Worm (Caenorhabditis elegans) whole organism, L1 larva: ENCODE measurements around the gene C45B2.8.

Experiments
- C04F5.9 ChIP-seq: sonication (generic microtip); optimal IDR thresholded peaks from 2 replicates; lab custom pipeline; 2016; ENCODE audit warnings: missing genetic modification characterization, missing compliant biosample characterization
- C16A3.4 ChIP-seq: fragments of 150-350 bp; optimal IDR thresholded peaks from 2 replicates; lab custom pipeline; 2014; ENCODE audit warnings: missing biosample characterization, missing genetic modification characterization
- C34B4.2 ChIP-seq: sonication (generic microtip); optimal IDR thresholded peaks from 2 replicates; lab custom pipeline; 2017; ENCODE audit warnings: mild to moderate bottlenecking, missing genetic modification characterization, missing compliant biosample characterization
- aha-1 ChIP-seq: fragments of 150-350 bp; optimal IDR thresholded peaks from 2 replicates; lab custom pipeline; 2014; ENCODE audit warnings: missing biosample characterization, missing genetic modification characterization
- aly-2 ChIP-seq: fragments of 150-350 bp; optimal IDR thresholded peaks from 2 replicates; lab custom pipeline; 2014; ENCODE audit warnings: missing biosample characterization, missing genetic modification characterization
- ceh-8 ChIP-seq: fragments of 200-800 bp; sonication (Bioruptor generic); optimal IDR thresholded peaks from 2 replicates; lab custom pipeline; 2018; ENCODE audit warnings: mild to moderate bottlenecking, missing genetic modification characterization, moderate library complexity, missing compliant biosample characterization
- ceh-90 ChIP-seq: sonication (generic microtip); optimal IDR thresholded peaks from 2 replicates; lab custom pipeline; 2016; ENCODE audit warnings: missing genetic modification characterization, missing compliant biosample characterization
- dpl-1 ChIP-seq, 3 experiments: fragments of 150-350 bp in 2 of 3; sonication (generic microtip) in 1 of 3; optimal IDR thresholded peaks; 2 replicates each; lab custom pipeline; 2014 to 2017; ENCODE audit warnings: missing biosample characterization in 3 of 3, missing genetic modification characterization in 3 of 3, missing genetic modification reagents in 3 of 3
- dsc-1 ChIP-seq: sonication (generic microtip); optimal IDR thresholded peaks from 2 replicates; lab custom pipeline; 2016; ENCODE audit warnings: mild to moderate bottlenecking, missing genetic modification characterization, missing compliant biosample characterization
- egl-13 ChIP-seq: sonication (generic microtip); optimal IDR thresholded peaks from 2 replicates; lab custom pipeline; 2016; ENCODE audit warnings: missing genotype, missing genetic modification reagents, missing genetic modification characterization, missing compliant biosample characterization
- elt-3 ChIP-seq, 6 experiments: fragments of 150-350 bp in 1 of 6; sonication (generic microtip); optimal IDR thresholded peaks; 2 replicates each; lab custom pipeline; 2017 to 2018; ENCODE audit warnings: missing biosample characterization in 6 of 6, missing genetic modification characterization in 6 of 6, inconsistent platforms in 1 of 6
- fkh-4 ChIP-seq: sonication (generic microtip); optimal IDR thresholded peaks from 2 replicates; lab custom pipeline; 2016; ENCODE audit warnings: missing compliant biosample characterization, missing genetic modification characterization, borderline replicate concordance
- fkh-8 ChIP-seq: sonication (generic microtip); optimal IDR thresholded peaks from 2 replicates; lab custom pipeline; 2016; ENCODE audit warnings: mild to moderate bottlenecking, missing genetic modification characterization, missing compliant biosample characterization
- hlh-17 ChIP-seq: fragments of 200-800 bp; sonication (Bioruptor generic); optimal IDR thresholded peaks from 2 replicates; lab custom pipeline; 2018; ENCODE audit warnings: missing genetic modification characterization, mild to moderate bottlenecking, missing compliant biosample characterization, moderate library complexity, borderline replicate concordance
- hlh-4 ChIP-seq: sonication (generic microtip); optimal IDR thresholded peaks from 2 replicates; lab custom pipeline; 2016; ENCODE audit warnings: mild to moderate bottlenecking, missing genetic modification characterization, missing compliant biosample characterization
- hpl-2 ChIP-seq: fragments of 150-350 bp; optimal IDR thresholded peaks from 2 replicates; lab custom pipeline; 2014; ENCODE audit warnings: missing biosample characterization, missing genetic modification reagents, missing genetic modification characterization
- isw-1 ChIP-seq: fragments of 200-800 bp; sonication (Bioruptor generic); IDR thresholded peaks from 2 replicates; pipeline ENCODE4 v1.3.6; 2022; ENCODE audit warnings: missing genetic modification characterization, missing compliant biosample characterization
- lin-13 ChIP-seq: fragments of 150-350 bp; optimal IDR thresholded peaks from 2 replicates; lab custom pipeline; 2014; ENCODE audit warnings: missing biosample characterization, missing genetic modification reagents, missing genetic modification characterization
- lin-14 ChIP-seq: fragments of 200-800 bp; sonication (Bioruptor generic); optimal IDR thresholded peaks from 2 replicates; lab custom pipeline; 2018; ENCODE audit warnings: mild to moderate bottlenecking, missing genetic modification characterization, moderate library complexity, missing compliant biosample characterization
- lin-15B ChIP-seq: fragments of 150-350 bp; sonication (generic microtip); optimal IDR thresholded peaks from 3 replicates; lab custom pipeline; 2014; ENCODE audit warnings: missing biosample characterization, missing genetic modification characterization
- lin-35 ChIP-seq, 2 experiments: fragments of 150-350 bp; optimal IDR thresholded peaks; 2 replicates each; lab custom pipeline; 2014; ENCODE audit warnings: missing biosample characterization in 2 of 2, missing genetic modification characterization in 2 of 2, missing genetic modification reagents in 2 of 2
- lin-39 ChIP-seq: fragments of 150-350 bp; optimal IDR thresholded peaks from 2 replicates; lab custom pipeline; 2014; ENCODE audit warnings: missing biosample characterization, missing genetic modification reagents, missing genetic modification characterization
- lsy-2 ChIP-seq, 2 experiments: fragments of 150-350 bp; optimal IDR thresholded peaks; 2 replicates each; lab custom pipeline; 2014; ENCODE audit warnings: missing biosample characterization in 2 of 2, missing genetic modification characterization in 2 of 2
- mef-2 ChIP-seq: fragments of 150-350 bp; optimal IDR thresholded peaks from 2 replicates; lab custom pipeline; 2014; ENCODE audit warnings: missing biosample characterization, missing genetic modification characterization
- mep-1 ChIP-seq: fragments of 150-350 bp; optimal IDR thresholded peaks from 2 replicates; lab custom pipeline; 2014; ENCODE audit warnings: missing biosample characterization, missing genetic modification characterization
- nhr-11 ChIP-seq: fragments of 150-350 bp; optimal IDR thresholded peaks from 2 replicates; lab custom pipeline; 2014; ENCODE audit warnings: missing biosample characterization, missing genetic modification characterization
- nhr-237 ChIP-seq: fragments of 150-350 bp; optimal IDR thresholded peaks from 2 replicates; lab custom pipeline; 2014; ENCODE audit warnings: missing biosample characterization, missing genetic modification characterization
- nhr-28 ChIP-seq: fragments of 150-350 bp; optimal IDR thresholded peaks from 2 replicates; lab custom pipeline; 2014; ENCODE audit warnings: missing biosample characterization, missing genetic modification characterization
- nhr-47 ChIP-seq: sonication (generic microtip); optimal IDR thresholded peaks from 2 replicates; lab custom pipeline; 2016; ENCODE audit warnings: mild to moderate bottlenecking, missing genetic modification characterization, moderate library complexity, missing compliant biosample characterization
- nhr-71 ChIP-seq: sonication (generic microtip); optimal IDR thresholded peaks from 2 replicates; lab custom pipeline; 2016; ENCODE audit warnings: mild to moderate bottlenecking, missing genetic modification characterization, moderate library complexity, missing compliant biosample characterization
- nhr-77 ChIP-seq: fragments of 150-350 bp; optimal IDR thresholded peaks from 2 replicates; lab custom pipeline; 2014; ENCODE audit warnings: missing biosample characterization, missing genetic modification characterization
- nhr-84 ChIP-seq: sonication (generic microtip); optimal IDR thresholded peaks from 2 replicates; lab custom pipeline; 2017; ENCODE audit warnings: missing biosample characterization, missing genetic modification characterization
- nhr-85 ChIP-seq: sonication (generic microtip); peaks from one replicate; lab custom pipeline; 2016; ENCODE audit warnings: missing genetic modification characterization, inconsistent platforms, missing compliant biosample characterization
- pag-3 ChIP-seq: sonication (generic microtip); optimal IDR thresholded peaks from 2 replicates; lab custom pipeline; 2017; ENCODE audit warnings: missing genetic modification characterization, mild to moderate bottlenecking, missing compliant biosample characterization, antibody characterized with exemption, borderline replicate concordance; ENCODE audit not compliant: insufficient read depth
- pax-3 ChIP-seq: fragments of 200-800 bp; sonication (Bioruptor generic); optimal IDR thresholded peaks from 2 replicates; lab custom pipeline; 2018; ENCODE audit warnings: mild to moderate bottlenecking, missing genetic modification characterization, moderate library complexity, missing compliant biosample characterization
- pqm-1 ChIP-seq: sonication (generic microtip); optimal IDR thresholded peaks from 3 replicates; lab custom pipeline; 2017; ENCODE audit warnings: missing biosample characterization, missing genetic modification characterization
- skn-1 ChIP-seq: fragments of 150-350 bp; optimal IDR thresholded peaks from 2 replicates; lab custom pipeline; 2014; ENCODE audit warnings: missing biosample characterization, missing genetic modification characterization
- snu-23 ChIP-seq: sonication (generic microtip); optimal IDR thresholded peaks from 2 replicates; lab custom pipeline; 2016; ENCODE audit warnings: missing genetic modification characterization, missing compliant biosample characterization
- sox-4 ChIP-seq: sonication (generic microtip); optimal IDR thresholded peaks from 2 replicates; lab custom pipeline; 2016; ENCODE audit warnings: missing genetic modification characterization, missing compliant biosample characterization
- sptf-1 ChIP-seq: fragments of 150-350 bp; optimal IDR thresholded peaks from 2 replicates; lab custom pipeline; 2014; ENCODE audit warnings: missing biosample characterization, missing genetic modification characterization
- sup-37 ChIP-seq: fragments of 200-800 bp; sonication (Bioruptor generic); optimal IDR thresholded peaks from 2 replicates; lab custom pipeline; 2018; ENCODE audit warnings: mild to moderate bottlenecking, missing genetic modification characterization, missing compliant biosample characterization
- swsn-7 ChIP-seq: sonication (generic microtip); optimal IDR thresholded peaks from 2 replicates; lab custom pipeline; 2016; ENCODE audit warnings: missing genetic modification characterization, missing compliant biosample characterization
- tlp-1 ChIP-seq: fragments of 150-350 bp; optimal IDR thresholded peaks from 2 replicates; lab custom pipeline; 2014; ENCODE audit warnings: missing biosample characterization, missing genetic modification characterization
- unc-130 ChIP-seq: fragments of 150-350 bp; optimal IDR thresholded peaks from 2 replicates; lab custom pipeline; 2017; ENCODE audit warnings: missing biosample characterization, missing genetic modification characterization, inconsistent platforms
- unc-30 ChIP-seq: sonication (generic microtip); optimal IDR thresholded peaks from 2 replicates; lab custom pipeline; 2017; ENCODE audit warnings: missing biosample characterization, missing genetic modification characterization
- vab-15 ChIP-seq: sonication (generic microtip); optimal IDR thresholded peaks from 2 replicates; lab custom pipeline; 2017; ENCODE audit warnings: missing genotype, mild to moderate bottlenecking, missing genetic modification characterization, missing compliant biosample characterization
- zip-4 ChIP-seq: fragments of 200-800 bp; sonication (Bioruptor generic); optimal IDR thresholded peaks from 2 replicates; lab custom pipeline; 2018; ENCODE audit warnings: mild to moderate bottlenecking, missing genetic modification characterization, moderate library complexity, missing compliant biosample characterization
- ztf-11 ChIP-seq, 2 experiments: sonication (generic microtip); optimal IDR thresholded peaks; 2 replicates each; lab custom pipeline; 2016 to 2017; ENCODE audit warnings: missing genetic modification characterization in 2 of 2, missing biosample characterization in 1 of 2, missing compliant biosample characterization in 1 of 2
- ztf-4 ChIP-seq: fragments of 150-350 bp; optimal IDR thresholded peaks from 2 replicates; lab custom pipeline; 2014; ENCODE audit warnings: missing biosample characterization, missing genetic modification characterization

C45B2.8 gene

ce11 chrX:6087676-6088075 lies at the start of gene C45B2.8:
TSS of gene C45B2.8 (plus strand) at chrX:6087976.
- TF ChIP-seq fkh-4 (no peak), lin-14 (no peak), nhr-77 (no peak), fkh-8 (tag; lab: Kevin White, UChicago) (no peak), aly-2 (tag; lab: Kevin White, UChicago) (no peak), C16A3.4 (tag; lab: Kevin White, UChicago) (no peak), C04F5.9 (tag; lab: Kevin White, UChicago) (no peak), skn-1 (tag; lab: Kevin White, UChicago) (no peak), nhr-11 (no peak), lin-35 (GFP tag; optimal IDR thresholded peaks at IDR 0.05; lab: Kevin White, UChicago) (no peak), ceh-8 (GFP tag; lab: Kevin White, UChicago) (no peak), vab-15 (tag; lab: Kevin White, UChicago) (no peak)

- TF ChIP-seq pag-3 (tag; lab: Kevin White, UChicago) (no peak), fkh-8 (tag; lab: Kevin White, UChicago) (no peak), lin-15B (tag; lab: Kevin White, UChicago) (no peak), sup-37 (GFP tag; lab: Kevin White, UChicago) (no peak), hlh-17 (GFP tag; lab: Kevin White, UChicago) (no peak), C04F5.9 (tag; lab: Kevin White, UChicago) (no peak), sox-4 (no peak), unc-30 (tag; lab: Kevin White, UChicago) (no peak), ztf-4 (tag; lab: Kevin White, UChicago) (no peak)
- TF ChIP-seq, all 84 proteins: peak for 0
Measured at ce11 chrX:6039544-6039943, 48.2 kb upstream of the C45B2.8 start, which contains the start of gene hsp-25. TSS of gene hsp-25 (minus strand) at chrX:6039644.

ce11 chrX:6040435-6041093 lies 47.2 kb upstream of the C45B2.8 start:
- TF ChIP-seq ceh-90 (tag; lab: Kevin White, UChicago) (no peak), swsn-7 (tag; lab: Kevin White, UChicago) (no peak), lsy-2 (tag; optimal IDR thresholded peaks at IDR 0.05; lab: Kevin White, UChicago) (no peak), nhr-85 (tag; lab: Kevin White, UChicago) (peak; percentile 51), nhr-47 (tag; lab: Kevin White, UChicago) (peak; percentile 10), nhr-77 (no peak), dpl-1 (GFP tag; optimal IDR thresholded peaks at IDR 0.05; lab: Kevin White, UChicago) (no peak), nhr-237 (tag; lab: Kevin White, UChicago) (no peak), pax-3 (no peak), mef-2 (tag; lab: Kevin White, UChicago) (no peak), pqm-1 (no peak), nhr-11 (no peak), unc-130 (tag; lab: Kevin White, UChicago) (no peak), lin-13 (GFP tag; lab: Kevin White, UChicago) (no peak), ztf-11 (tag; optimal IDR thresholded peaks at IDR 0.05; lab: Kevin White, UChicago) (no peak), ceh-8 (GFP tag; lab: Kevin White, UChicago) (no peak), zip-4 (GFP tag; lab: Kevin White, UChicago) (no peak), nhr-84 (tag; lab: Kevin White, UChicago) (no peak), snu-23 (GFP tag; lab: Kevin White, UChicago) (no peak), lin-39 (no peak), elt-3 (tag; optimal IDR thresholded peaks at IDR 0.05; lab: Kevin White, UChicago) (peak in 2 of 6 experiments; percentile 16 to 51), aha-1 (no peak), tlp-1 (no peak), isw-1 (GFP tag; lab: Robert Waterston, UW) (no peak), hlh-4 (no peak), mep-1 (no peak), dsc-1 (tag; lab: Kevin White, UChicago) (peak; percentile 55), lin-15B (tag; lab: Kevin White, UChicago) (no peak), nhr-28 (tag; lab: Kevin White, UChicago) (no peak), egl-13 (tag; lab: Kevin White, UChicago) (no peak), C34B4.2 (tag; lab: Kevin White, UChicago) (no peak), C04F5.9 (tag; lab: Kevin White, UChicago) (no peak), sptf-1 (tag; lab: Kevin White, UChicago) (no peak), hpl-2 (GFP tag; lab: Kevin White, UChicago) (no peak), nhr-71 (tag; lab: Kevin White, UChicago) (peak; percentile 36)
